Worm (Caenorhabditis elegans): ENCODE results near the gene col-94.
"Not testable (repeated sequence)": the region's sequence is repeated elsewhere in the genome, so short reads cannot be mapped to it uniquely, and the experiment has no call there.

Gene col-94

ce11 chrIII:10989491-10990032 lies 1.9 kb upstream of the col-94 start (continued):
- peak in 1 of 2 experiments; percentile 100 for TF ChIP-seq unc-62 (GFP tag; optimal IDR thresholded peaks at IDR 0.05 in 1 of 2)
- peak; percentile 59 for TF ChIP-seq unc-62 (tag; optimal IDR thresholded peaks at IDR 0.05)
- peak; percentile 99 for TF ChIP-seq F26F4.8 (GFP tag; conservative IDR thresholded peaks at IDR 0.05)
- TF ChIP-seq F37D6.2 (tag; optimal IDR thresholded peaks at IDR 0.05), result peak; percentile 94
- TF ChIP-seq T26A8.4 (GFP tag; IDR thresholded peaks at IDR 0.05), result peak; percentile 98
- TF ChIP-seq mxl-3 (GFP tag; optimal IDR thresholded peaks at IDR 0.05), result peak; percentile 90

- TF ChIP-seq mes-2 (tag; optimal IDR thresholded peaks at IDR 0.05; ENCODE audit: poor library complexity, severe bottlenecking) (peak; percentile 13), aha-1 (tag) (peak; percentile 87), ama-1 (optimal IDR thresholded peaks at IDR 0.05) (peak; percentile 22)
Observed at ce11 chrIII:10986438-10986837, 1.2 kb downstream of the col-94 start.

ce11 chrIII:10985559-10986036 lies 2.1 kb downstream of the col-94 start, which contains the start of gene col-93:
Gene col-93 (minus strand): TSS chrIII:10985609.
- TF ChIP-seq dve-1 (tag; optimal IDR thresholded peaks at IDR 0.05; ENCODE audit: insufficient read depth) (peak; percentile 21), mxl-2 (GFP tag; conservative IDR thresholded peaks at IDR 0.05) (no peak), mes-2 (tag; optimal IDR thresholded peaks at IDR 0.05; ENCODE audit: poor library complexity, severe bottlenecking) (peak; percentile 12), nhr-25 (tag; optimal IDR thresholded peaks at IDR 0.05; ENCODE audit: borderline replicate concordance, insufficient read depth) (peak; percentile 48), cey-2 (tag; optimal IDR thresholded peaks at IDR 0.05; ENCODE audit: borderline replicate concordance, insufficient read depth) (peak; percentile 20), D1046.2 (GFP tag; IDR thresholded peaks at IDR 0.05) (no peak), nhr-10 (tag; optimal IDR thresholded peaks at IDR 0.05) (peak; percentile 67)

- TF ChIP-seq set-16 (GFP tag; IDR thresholded peaks at IDR 0.05) (peak; percentile 99), T26A8.4 (GFP tag; IDR thresholded peaks at IDR 0.05) (0 out of 2 replicates have a peak, but pooled peaks have one; percentile 33), madf-5 (GFP tag; IDR thresholded peaks at IDR 0.05) (peak in 1 of 2 experiments; percentile 96; a peak in 2 of 4 replicates), lim-7 (GFP tag; IDR thresholded peaks at IDR 0.05) (peak; percentile 45; the same call in 1 of the 2 replicates), egl-43 (GFP tag; IDR thresholded peaks at IDR 0.05) (0 out of 2 replicates have a peak, but pooled peaks have one; percentile 24), madf-9 (GFP tag; conservative IDR thresholded peaks at IDR 0.05) (0 out of 2 replicates have a peak, but pooled peaks have one; percentile 39), ctbp-1 (GFP tag; IDR thresholded peaks at IDR 0.05) (peak; percentile 38; the same call in 1 of the 2 replicates), D1046.2 (GFP tag; IDR thresholded peaks at IDR 0.05) (0 out of 2 replicates have a peak, but pooled peaks have one; percentile 50), mxl-2 (GFP tag; conservative IDR thresholded peaks at IDR 0.05) (0 out of 2 replicates have a peak, but pooled peaks have one; percentile 42), pha-4 (GFP tag; IDR thresholded peaks at IDR 0.05) (peak; percentile 45; the same call in 1 of the 2 replicates), lin-38 (GFP tag; IDR thresholded peaks at IDR 0.05) (peak; percentile 18; the same call in 1 of the 2 replicates), dmd-8 (GFP tag; IDR thresholded peaks at IDR 0.05) (0 out of 2 replicates have a peak, but pooled peaks have one; percentile 55), tra-1 (GFP tag; IDR thresholded peaks at IDR 0.05) (peak; percentile 59; the same call in 1 of the 2 replicates)
- not testable (repeated sequence) for TF ChIP-seq pha-4 (tag; optimal IDR thresholded peaks at IDR 0.05)
Observed at ce11 chrIII:10984749-10985148, 2.9 kb downstream of the col-94 start.

ce11 chrIII:10983153-10983552 lies 4.5 kb downstream of the col-94 start, which contains the start of gene col-92:
Gene col-92 (minus strand): TSS chrIII:10983253.
- TF ChIP-seq ctbp-1 (GFP tag; IDR thresholded peaks at IDR 0.05) (no peak), dmd-8 (GFP tag; IDR thresholded peaks at IDR 0.05) (no peak), daf-12 (tag; optimal IDR thresholded peaks at IDR 0.05) (no peak), ceh-62 (tag; optimal IDR thresholded peaks at IDR 0.05) (no peak), aha-1 (tag) (peak; percentile 15), unc-39 (tag; optimal IDR thresholded peaks at IDR 0.05) (no peak), cey-2 (tag; optimal IDR thresholded peaks at IDR 0.05; ENCODE audit: borderline replicate concordance, insufficient read depth) (no peak), nhr-102 (tag; optimal IDR thresholded peaks at IDR 0.05) (no peak)
